Fruit fly (Drosophila melanogaster): ENCODE data around the gene Cad96Ca.

Cad96Ca gene

dm6 chr3R:25232271-25232989 is 24.3 kb upstream of the Cad96Ca start, which contains the start of gene Cad96Cb (continued):
- TF ChIP-seq Ets96B (tag; optimal IDR thresholded peaks at IDR 0.05) (peak; percentile 83), ss (GFP tag; optimal IDR thresholded peaks at IDR 0.05) (peak; percentile 92), CG6163 (GFP tag; IDR thresholded peaks at IDR 0.05) (peak; percentile 81), CG6808 (GFP tag; optimal IDR thresholded peaks at IDR 0.05) (peak; percentile 93), CG3919 (GFP tag; optimal IDR thresholded peaks at IDR 0.05) (peak; percentile 95), salr (GFP tag; optimal IDR thresholded peaks at IDR 0.05) (peak; percentile 57 to 98), CG31627 (GFP tag; optimal IDR thresholded peaks at IDR 0.05) (peak; percentile 92), lz (GFP tag; optimal IDR thresholded peaks at IDR 0.05) (peak; percentile 92), fd59A (GFP tag; optimal IDR thresholded peaks at IDR 0.05) (peak; percentile 89)

dm6 chr3R:25225483-25225882 is 17.4 kb upstream of the Cad96Ca start:
- TF ChIP-seq CG9139 (GFP tag; optimal IDR thresholded peaks at IDR 0.05) (no peak), CG10669 (GFP tag; optimal IDR thresholded peaks at IDR 0.05) (no peak), CG11902 (GFP tag; optimal IDR thresholded peaks at IDR 0.05) (no peak)

- TF ChIP-seq CG32006 (GFP tag; optimal IDR thresholded peaks at IDR 0.05), result no peak
- TF ChIP-seq Hr4 (GFP tag; optimal IDR thresholded peaks at IDR 0.05), result no peak
- TF ChIP-seq dac (GFP tag; optimal IDR thresholded peaks at IDR 0.05), result no peak
- no peak for TF ChIP-seq topi (GFP tag; optimal IDR thresholded peaks at IDR 0.05)
- no peak for TF ChIP-seq CG11902 (GFP tag; optimal IDR thresholded peaks at IDR 0.05)
- no peak for TF ChIP-seq CG1621 (tag; optimal IDR thresholded peaks at IDR 0.05)
Measured at dm6 chr3R:25221203-25221807, 13.2 kb upstream of the Cad96Ca start, which contains the start of gene Alg9. Gene Alg9, plus strand, starts transcription at chr3R:25221589.

- TF ChIP-seq Ets96B (tag; optimal IDR thresholded peaks at IDR 0.05) (no peak), CG7368 (GFP tag; optimal IDR thresholded peaks at IDR 0.05) (no peak), Sox102F (GFP tag; optimal IDR thresholded peaks at IDR 0.05) (no peak), CG6276 (GFP tag; optimal IDR thresholded peaks at IDR 0.05) (no peak), CG8119 (GFP tag; IDR thresholded peaks at IDR 0.05) (no peak), dac (GFP tag; optimal IDR thresholded peaks at IDR 0.05) (no peak), net (GFP tag; optimal IDR thresholded peaks at IDR 0.05) (no peak), Smox (GFP tag; optimal IDR thresholded peaks at IDR 0.05) (no peak), cyc (GFP tag; optimal IDR thresholded peaks at IDR 0.05) (no peak), CG8319 (GFP tag; optimal IDR thresholded peaks at IDR 0.05) (no peak), fd59A (GFP tag; optimal IDR thresholded peaks at IDR 0.05) (no peak), Hr39 (GFP tag; optimal IDR thresholded peaks at IDR 0.05) (no peak), CG3032 (tag; optimal IDR thresholded peaks at IDR 0.05) (no peak), vri (GFP tag; optimal IDR thresholded peaks at IDR 0.05) (no peak), CG3919 (GFP tag; optimal IDR thresholded peaks at IDR 0.05) (no peak), CG4318 (GFP tag; optimal IDR thresholded peaks at IDR 0.05) (no peak), Sox15 (GFP tag; optimal IDR thresholded peaks at IDR 0.05) (no peak), Hr38 (GFP tag; optimal IDR thresholded peaks at IDR 0.05) (no peak), CG31627 (GFP tag; optimal IDR thresholded peaks at IDR 0.05) (no peak)
Measured at dm6 chr3R:25219018-25219417, 10.9 kb upstream of the Cad96Ca start, which contains the start of gene CG31103. Gene CG31103, plus strand, starts transcription at chr3R:25219318.

- no peak for TF ChIP-seq CG34406 (GFP tag; optimal IDR thresholded peaks at IDR 0.05)
Measured at dm6 chr3R:25215997-25216396, 7.9 kb upstream of the Cad96Ca start, which contains the start of gene CG31106. Gene CG31106, plus strand, starts transcription at chr3R:25216297.
